Fruit fly (Drosophila melanogaster): ENCODE measurements around the gene CG7166.

DNA sequence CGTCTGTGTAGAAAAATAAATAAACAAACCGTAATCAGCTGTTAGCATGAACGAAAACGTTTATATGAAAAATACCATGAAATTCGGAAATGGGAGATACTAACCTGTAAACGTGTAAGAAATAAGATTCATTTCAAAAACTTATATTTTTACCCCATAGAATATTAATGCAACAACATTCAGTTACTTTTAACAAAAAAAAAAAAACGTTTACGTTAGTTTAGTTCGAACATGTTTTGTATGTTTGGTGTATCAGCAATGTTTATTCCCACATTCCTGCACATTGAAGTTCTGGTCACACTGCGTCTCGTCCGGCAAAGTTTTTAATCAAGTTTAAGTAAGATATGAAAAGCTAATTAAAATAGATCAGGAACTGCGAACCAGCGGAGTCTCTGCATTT lies 8.1 kb downstream of the CG7166 start, which contains the start of the genes S1P and CG11307:
- TF ChIP-seq OdsH (GFP tag; optimal IDR thresholded peaks at IDR 0.05) (no peak), usp (GFP tag; optimal IDR thresholded peaks at IDR 0.05) (no peak), h (GFP tag; optimal IDR thresholded peaks at IDR 0.05) (no peak), pan (optimal IDR thresholded peaks at IDR 0.05) (no peak), Dfd (GFP tag; optimal IDR thresholded peaks at IDR 0.05) (no peak)

Measured in whole organism, wandering third instar larva.